Worm (Caenorhabditis elegans) whole organism, late embryonic: ENCODE data around the gene srh-82.

Experiments
- C08G9.2 ChIP-seq: sonication (generic microtip); optimal IDR thresholded peaks from 2 replicates; lab custom pipeline; 2016; ENCODE audit warnings: mild to moderate bottlenecking, missing genetic modification characterization, moderate library complexity, missing compliant biosample characterization
- C38D4.7 ChIP-seq: fragments of 200-800 bp; sonication (Bioruptor generic); optimal IDR thresholded peaks from 2 replicates; lab custom pipeline; 2018; ENCODE audit warnings: mild to moderate bottlenecking, missing genetic modification characterization, moderate library complexity, missing compliant biosample characterization
- K09A11.1 ChIP-seq: sonication (generic microtip); optimal IDR thresholded peaks from 2 replicates; lab custom pipeline; 2017; ENCODE audit warnings: antibody characterized with exemption, mild to moderate bottlenecking, missing genetic modification characterization, missing compliant biosample characterization; ENCODE audit not compliant: insufficient read depth
- Y22D7AL.16 ChIP-seq: sonication (generic microtip); optimal IDR thresholded peaks from 2 replicates; lab custom pipeline; 2016; ENCODE audit warnings: missing genetic modification characterization, missing compliant biosample characterization
- ahr-1 ChIP-seq: sonication (generic microtip); optimal IDR thresholded peaks from 2 replicates; lab custom pipeline; 2016; ENCODE audit warnings: missing genetic modification characterization, missing compliant biosample characterization
- ama-1 ChIP-seq: fragments of 150-350 bp; optimal IDR thresholded peaks from 2 replicates; lab custom pipeline; 2014
- ceh-14 ChIP-seq: sonication (generic microtip); optimal IDR thresholded peaks from 2 replicates; lab custom pipeline; 2016; ENCODE audit warnings: missing genotype, missing genetic modification characterization, missing compliant biosample characterization
- ceh-18 ChIP-seq: sonication (generic microtip); optimal IDR thresholded peaks from 2 replicates; lab custom pipeline; 2016; ENCODE audit warnings: missing genetic modification characterization, missing compliant biosample characterization
- ceh-19 ChIP-seq: fragments of 200-800 bp; sonication (Bioruptor generic); optimal IDR thresholded peaks from 2 replicates; lab custom pipeline; 2018; ENCODE audit warnings: mild to moderate bottlenecking, missing genetic modification characterization, missing compliant biosample characterization
- ceh-2 ChIP-seq: sonication (generic microtip); optimal IDR thresholded peaks from 2 replicates; lab custom pipeline; 2016; ENCODE audit warnings: missing genotype, missing genetic modification characterization, missing compliant biosample characterization
- ceh-30 ChIP-seq: fragments of 150-350 bp; optimal IDR thresholded peaks from 2 replicates; lab custom pipeline; 2014; ENCODE audit warnings: missing biosample characterization, missing genetic modification characterization
- ceh-31 ChIP-seq: sonication (generic microtip); optimal IDR thresholded peaks from 2 replicates; lab custom pipeline; 2016; ENCODE audit warnings: missing genetic modification characterization, missing compliant biosample characterization
- ceh-34 ChIP-seq: sonication (generic microtip); optimal IDR thresholded peaks from 2 replicates; lab custom pipeline; 2016; ENCODE audit warnings: mild to moderate bottlenecking, missing genetic modification characterization, missing compliant biosample characterization
- ceh-48 ChIP-seq: sonication (generic microtip); optimal IDR thresholded peaks from 2 replicates; lab custom pipeline; 2016; ENCODE audit warnings: missing genetic modification characterization, inconsistent platforms, missing compliant biosample characterization
- ceh-6 ChIP-seq: fragments of 200-800 bp; sonication (Bioruptor generic); optimal IDR thresholded peaks from 2 replicates; lab custom pipeline; 2018; ENCODE audit warnings: mild to moderate bottlenecking, missing genetic modification characterization, missing compliant biosample characterization
- che-1 ChIP-seq: sonication (generic microtip); optimal IDR thresholded peaks from 2 replicates; lab custom pipeline; 2016; ENCODE audit warnings: mild to moderate bottlenecking, missing genetic modification characterization, missing compliant biosample characterization
- dmd-4 ChIP-seq: sonication (generic microtip); optimal IDR thresholded peaks from 2 replicates; lab custom pipeline; 2016; ENCODE audit warnings: borderline replicate concordance, missing genetic modification characterization, missing compliant biosample characterization
- elt-4 ChIP-seq: sonication (generic microtip); optimal IDR thresholded peaks from 2 replicates; lab custom pipeline; 2016; ENCODE audit warnings: missing genetic modification characterization, missing compliant biosample characterization
- fax-1 ChIP-seq: sonication (generic microtip); optimal IDR thresholded peaks from 2 replicates; lab custom pipeline; 2016; ENCODE audit warnings: missing genotype, missing genetic modification characterization, missing compliant biosample characterization
- fkh-10 ChIP-seq: fragments of 150-350 bp; optimal IDR thresholded peaks from 2 replicates; lab custom pipeline; 2014; ENCODE audit warnings: missing biosample characterization, missing genetic modification reagents, missing genetic modification characterization
- fkh-6 ChIP-seq: sonication (generic microtip); optimal IDR thresholded peaks from 2 replicates; lab custom pipeline; 2016; ENCODE audit warnings: missing genetic modification characterization, missing compliant biosample characterization
- hlh-6 ChIP-seq: sonication (generic microtip); optimal IDR thresholded peaks from 2 replicates; lab custom pipeline; 2016; ENCODE audit warnings: missing genotype, missing genetic modification characterization, missing compliant biosample characterization
- hlh-8 ChIP-seq: sonication (generic microtip); optimal IDR thresholded peaks from 2 replicates; lab custom pipeline; 2016; ENCODE audit warnings: missing genotype, missing genetic modification characterization, missing compliant biosample characterization
- lim-6 ChIP-seq: sonication (generic microtip); optimal IDR thresholded peaks from 2 replicates; lab custom pipeline; 2016; ENCODE audit warnings: missing genetic modification characterization, missing compliant biosample characterization
- lin-11 ChIP-seq: fragments of 200-800 bp; sonication (Bioruptor generic); optimal IDR thresholded peaks from 2 replicates; lab custom pipeline; 2018; ENCODE audit warnings: mild to moderate bottlenecking, missing genetic modification characterization, missing compliant biosample characterization
- madf-2 ChIP-seq: sonication (generic microtip); optimal IDR thresholded peaks from 2 replicates; lab custom pipeline; 2017; ENCODE audit warnings: missing genetic modification characterization, missing compliant biosample characterization
- mec-3 ChIP-seq: sonication (generic microtip); optimal IDR thresholded peaks from 2 replicates; lab custom pipeline; 2016; ENCODE audit warnings: borderline replicate concordance, missing genetic modification characterization, missing compliant biosample characterization
- nfya-1 ChIP-seq: sonication (generic microtip); optimal IDR thresholded peaks from 2 replicates; lab custom pipeline; 2017; ENCODE audit warnings: missing genetic modification characterization, mild to moderate bottlenecking, missing compliant biosample characterization, antibody characterized with exemption, moderate library complexity
- nhr-232 ChIP-seq: sonication (generic microtip); optimal IDR thresholded peaks from 2 replicates; lab custom pipeline; 2016; ENCODE audit warnings: missing genetic modification characterization, missing compliant biosample characterization
- npax-4 ChIP-seq: sonication (generic microtip); optimal IDR thresholded peaks from 2 replicates; lab custom pipeline; 2016; ENCODE audit warnings: missing genetic modification characterization, missing compliant biosample characterization
- odd-2 ChIP-seq: sonication (generic microtip); optimal IDR thresholded peaks from 2 replicates; lab custom pipeline; 2017; ENCODE audit warnings: antibody characterized with exemption, mild to moderate bottlenecking, missing genetic modification characterization, missing compliant biosample characterization
- pax-1 ChIP-seq: fragments of 150-350 bp; optimal IDR thresholded peaks from 2 replicates; lab custom pipeline; 2014; ENCODE audit warnings: missing biosample characterization, missing genetic modification characterization
- pha-2 ChIP-seq: sonication (generic microtip); optimal IDR thresholded peaks from 2 replicates; lab custom pipeline; 2017; ENCODE audit warnings: mild to moderate bottlenecking, missing genetic modification characterization, missing compliant biosample characterization
- pqm-1 ChIP-seq: sonication (generic microtip); optimal IDR thresholded peaks from 2 replicates; lab custom pipeline; 2016; ENCODE audit warnings: missing genetic modification characterization, missing compliant biosample characterization
- pros-1 ChIP-seq: fragments of 150-350 bp; optimal IDR thresholded peaks from 2 replicates; lab custom pipeline; 2014; ENCODE audit warnings: missing biosample characterization, missing genetic modification reagents, missing genetic modification characterization
- sdc-2 ChIP-seq: sonication (generic microtip); optimal IDR thresholded peaks from 2 replicates; lab custom pipeline; 2016; ENCODE audit warnings: missing genotype, missing genetic modification characterization, missing compliant biosample characterization
- sox-4 ChIP-seq: sonication (generic microtip); optimal IDR thresholded peaks from 2 replicates; lab custom pipeline; 2017; ENCODE audit warnings: mild to moderate bottlenecking, missing genetic modification characterization, inconsistent platforms, missing compliant biosample characterization
- syd-9 ChIP-seq: sonication (generic microtip); optimal IDR thresholded peaks from 2 replicates; lab custom pipeline; 2016; ENCODE audit warnings: mild to moderate bottlenecking, missing genetic modification characterization, moderate library complexity, missing compliant biosample characterization
- tbx-2 ChIP-seq: sonication (generic microtip); optimal IDR thresholded peaks from 2 replicates; lab custom pipeline; 2016; ENCODE audit warnings: missing genetic modification characterization, missing compliant biosample characterization
- tbx-7 ChIP-seq: sonication (generic microtip); optimal IDR thresholded peaks from 2 replicates; lab custom pipeline; 2016; ENCODE audit warnings: missing genotype, missing genetic modification characterization, missing compliant biosample characterization
- ttx-3 ChIP-seq: sonication (generic microtip); optimal IDR thresholded peaks from 2 replicates; lab custom pipeline; 2016; ENCODE audit warnings: missing genetic modification reagents, missing genetic modification characterization, missing compliant biosample characterization
- unc-3 ChIP-seq, 2 experiments: fragments of 200-800 bp in 1 of 2; sonication (Bioruptor generic) in 1 of 2; sonication (generic microtip) in 1 of 2; conservative IDR thresholded peaks in 1 of 2; optimal IDR thresholded peaks in 1 of 2; 2 replicates each; pipeline versions ENCODE4 v1.3.6 to Lab custom; 2016 to 2022; ENCODE audit warnings: missing compliant biosample characterization in 2 of 2, missing genetic modification characterization in 2 of 2, missing genetic modification reagents in 1 of 2
- unc-42 ChIP-seq: sonication (generic microtip); optimal IDR thresholded peaks from 2 replicates; lab custom pipeline; 2016; ENCODE audit warnings: missing genotype, missing genetic modification characterization, missing compliant biosample characterization
- unc-55 ChIP-seq: sonication (generic microtip); optimal IDR thresholded peaks from 2 replicates; lab custom pipeline; 2017; ENCODE audit warnings: missing biosample characterization, missing genetic modification reagents, missing genetic modification characterization
- unc-86 ChIP-seq: sonication (generic microtip); optimal IDR thresholded peaks from 2 replicates; lab custom pipeline; 2016; ENCODE audit warnings: missing genetic modification characterization, missing compliant biosample characterization
- zip-5 ChIP-seq: sonication (generic microtip); optimal IDR thresholded peaks from 2 replicates; lab custom pipeline; 2016; ENCODE audit warnings: missing genetic modification characterization, missing compliant biosample characterization
- ztf-16 ChIP-seq: sonication (generic microtip); optimal IDR thresholded peaks from 2 replicates; lab custom pipeline; 2017; ENCODE audit warnings: missing genetic modification characterization, missing compliant biosample characterization

Gene srh-82

ce11 chrV:123513-123912, 21.4 kb upstream of the srh-82 start:
- TF ChIP-seq elt-4 (tag; lab: Kevin White, UChicago), result no peak
- TF ChIP-seq fax-1, result no peak
- no peak for TF ChIP-seq pros-1 (tag; lab: Kevin White, UChicago)
- TF ChIP-seq ceh-18 (tag; lab: Kevin White, UChicago), result no peak
- no peak for TF ChIP-seq ceh-6 (GFP tag; lab: Kevin White, UChicago)
- no peak for TF ChIP-seq ceh-48 (tag; lab: Kevin White, UChicago)
- TF ChIP-seq zip-5, result no peak
- TF ChIP-seq, all 69 proteins: peak for 0

DNA sequence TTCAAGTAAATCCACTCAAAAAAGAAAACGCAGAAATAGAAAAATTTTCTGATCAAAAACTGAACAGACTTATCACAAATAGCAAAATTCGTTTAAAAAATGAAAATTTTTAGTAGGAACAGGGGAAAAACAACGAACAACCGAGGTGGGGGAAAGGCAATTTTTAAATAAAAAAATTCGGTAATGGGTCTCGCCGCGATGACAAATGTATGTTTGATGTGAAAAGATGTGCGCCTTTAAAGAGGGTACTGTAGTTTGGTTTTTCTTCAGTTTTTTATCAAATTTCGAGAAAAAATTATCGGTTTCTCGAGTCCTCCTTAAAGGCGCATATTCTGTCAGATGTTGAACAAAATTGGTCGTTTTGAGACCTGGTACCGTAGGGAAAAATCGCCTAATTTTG, 21.0 kb upstream of the srh-82 start:
- TF ChIP-seq sdc-2 (tag; lab: Kevin White, UChicago) (no peak), tbx-2 (tag; lab: Kevin White, UChicago) (no peak), unc-3 (GFP tag; conservative IDR thresholded peaks at IDR 0.05; lab: Robert Waterston, UW) (no peak), unc-3 (tag; optimal IDR thresholded peaks at IDR 0.05; lab: Kevin White, UChicago) (no peak), npax-4 (tag; lab: Kevin White, UChicago) (no peak), pha-2 (no peak), lin-11 (no peak), ceh-31 (tag; lab: Kevin White, UChicago) (no peak), C38D4.7 (GFP tag; lab: Kevin White, UChicago) (no peak), pros-1 (tag; lab: Kevin White, UChicago) (no peak), madf-2 (no peak), che-1 (tag; lab: Kevin White, UChicago) (no peak)

- TF ChIP-seq hlh-6 (no peak), unc-42 (tag; lab: Kevin White, UChicago) (peak; percentile 76), unc-86 (tag; lab: Kevin White, UChicago) (peak; percentile 1), pqm-1 (tag; lab: Kevin White, UChicago) (peak; percentile 28), ceh-6 (GFP tag; lab: Kevin White, UChicago) (no peak), dmd-4 (tag; lab: Kevin White, UChicago) (no peak), K09A11.1 (peak; percentile 2), pax-1 (tag; lab: Kevin White, UChicago) (peak; percentile 25), fkh-10 (GFP tag; lab: Kevin White, UChicago) (no peak), ahr-1 (tag; lab: Kevin White, UChicago) (no peak), ceh-19 (GFP tag; lab: Kevin White, UChicago) (no peak), C08G9.2 (tag; lab: Kevin White, UChicago) (no peak), ceh-34 (tag; lab: Kevin White, UChicago) (no peak), zip-5 (no peak), ceh-31 (tag; lab: Kevin White, UChicago) (peak; percentile 7), pha-2 (peak; percentile 4), che-1 (tag; lab: Kevin White, UChicago) (no peak), syd-9 (tag; lab: Kevin White, UChicago) (no peak), C38D4.7 (GFP tag; lab: Kevin White, UChicago) (no peak), ceh-14 (peak; percentile 89), nfya-1 (tag; lab: Kevin White, UChicago) (peak; percentile 3), sox-4 (tag; lab: Kevin White, UChicago) (no peak), ceh-48 (tag; lab: Kevin White, UChicago) (no peak)
These were observed 18.3 kb upstream of the srh-82 start, which contains the start of gene W03F9.1 for ce11 chrV:126610-127009. Gene W03F9.1 (minus strand): TSS chrV:126718.

ce11 chrV:127882-128281, 17.0 kb upstream of the srh-82 start, which contains the start of the genes W03F9.2 and sftb-2:
Gene W03F9.2 (minus strand): TSS chrV:128034.
Gene sftb-2 (plus strand): TSS chrV:128237.
- TF ChIP-seq lim-6 (tag; lab: Kevin White, UChicago), result no peak
- no peak for TF ChIP-seq ttx-3 (tag; lab: Kevin White, UChicago)
- no peak for TF ChIP-seq ama-1 (lab: Kevin White, UChicago)
- no peak for TF ChIP-seq ztf-16 (tag; lab: Kevin White, UChicago)
- TF ChIP-seq ceh-34 (tag; lab: Kevin White, UChicago), result no peak
- no peak for TF ChIP-seq ceh-2 (tag; lab: Kevin White, UChicago)
- no peak for TF ChIP-seq hlh-8 (tag; lab: Kevin White, UChicago)
- no peak for TF ChIP-seq ceh-30
- TF ChIP-seq odd-2 (tag; lab: Kevin White, UChicago), result no peak
- no peak for TF ChIP-seq fkh-6 (tag; lab: Kevin White, UChicago)
- no peak for TF ChIP-seq lin-11
- no peak for TF ChIP-seq nhr-232
- TF ChIP-seq Y22D7AL.16, result no peak
- no peak for TF ChIP-seq unc-55
- peak; percentile 17 for TF ChIP-seq nfya-1 (tag; lab: Kevin White, UChicago)
- no peak for TF ChIP-seq mec-3 (tag; lab: Kevin White, UChicago)
- peak; percentile 12 for TF ChIP-seq tbx-2 (tag; lab: Kevin White, UChicago)
- TF ChIP-seq unc-42 (tag; lab: Kevin White, UChicago), result peak; percentile 82
- no peak for TF ChIP-seq K09A11.1
- no peak for TF ChIP-seq tbx-7
- no peak for TF ChIP-seq sox-4 (tag; lab: Kevin White, UChicago)
- TF ChIP-seq elt-4 (tag; lab: Kevin White, UChicago), result no peak
